Fruit fly (Drosophila melanogaster) whole organism: ENCODE measurements around the gene Rad23.
"Not testable (repeated sequence)": the region's sequence is repeated elsewhere in the genome, so short reads cannot be mapped to it uniquely, and the experiment has no call there.

Experiments
- CG8478 ChIP-seq: fragments of >200 bp; optimal IDR thresholded peaks from 2 replicates; lab custom pipeline; 2018; ENCODE audit warnings: inconsistent platforms
- Dll ChIP-seq: fragments of >200 bp; optimal IDR thresholded peaks from 2 replicates; lab custom pipeline; 2017
- EcR ChIP-seq, 2 experiments: fragments of >200 bp; optimal IDR thresholded peaks; 2 replicates each; lab custom pipeline; 2017; ENCODE audit warnings: missing biosample characterization in 2 of 2, missing genetic modification characterization in 2 of 2, missing genetic modification reagents in 2 of 2
- pan ChIP-seq: fragments of >200 bp; optimal IDR thresholded peaks from 2 replicates; lab custom pipeline; 2017
- psq ChIP-seq: fragments of >200 bp; optimal IDR thresholded peaks from 2 replicates; lab custom pipeline; 2017
- usp ChIP-seq: fragments of >200 bp; optimal IDR thresholded peaks from 2 replicates; lab custom pipeline; 2017; ENCODE audit warnings: missing biosample characterization, missing genetic modification characterization, mixed read lengths

Rad23 gene

DNA sequence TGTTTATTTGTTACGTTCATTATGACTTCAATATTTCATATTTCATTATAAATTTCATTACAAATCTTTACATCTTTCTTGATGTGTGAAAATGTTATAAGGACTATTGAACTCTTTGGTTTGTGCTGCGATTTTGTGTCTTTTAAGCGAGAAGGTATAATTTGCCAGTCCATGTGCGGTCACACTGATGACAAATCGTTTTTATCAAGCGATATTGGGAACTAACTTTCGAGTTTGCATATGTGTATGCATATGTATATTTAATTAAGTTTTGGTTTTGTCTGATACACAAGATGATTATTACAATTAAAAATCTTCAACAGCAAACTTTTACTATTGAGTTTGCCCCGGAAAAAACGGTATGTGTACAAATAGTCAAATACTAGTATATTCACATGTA lies at the start of gene Rad23:
Gene Rad23 (plus strand): TSS at position 163 of the 400 bp plus-strand sequence.
- TF ChIP-seq EcR (GFP tag; optimal IDR thresholded peaks at IDR 0.05; lab: Kevin White, UChicago) (no peak), Dll (lab: Kevin White, UChicago) (no peak), CG8478 (lab: Kevin White, UChicago) (no peak), pan (lab: Kevin White, UChicago) (no peak), usp (GFP tag; lab: Kevin White, UChicago) (no peak), psq (no peak)

DNA sequence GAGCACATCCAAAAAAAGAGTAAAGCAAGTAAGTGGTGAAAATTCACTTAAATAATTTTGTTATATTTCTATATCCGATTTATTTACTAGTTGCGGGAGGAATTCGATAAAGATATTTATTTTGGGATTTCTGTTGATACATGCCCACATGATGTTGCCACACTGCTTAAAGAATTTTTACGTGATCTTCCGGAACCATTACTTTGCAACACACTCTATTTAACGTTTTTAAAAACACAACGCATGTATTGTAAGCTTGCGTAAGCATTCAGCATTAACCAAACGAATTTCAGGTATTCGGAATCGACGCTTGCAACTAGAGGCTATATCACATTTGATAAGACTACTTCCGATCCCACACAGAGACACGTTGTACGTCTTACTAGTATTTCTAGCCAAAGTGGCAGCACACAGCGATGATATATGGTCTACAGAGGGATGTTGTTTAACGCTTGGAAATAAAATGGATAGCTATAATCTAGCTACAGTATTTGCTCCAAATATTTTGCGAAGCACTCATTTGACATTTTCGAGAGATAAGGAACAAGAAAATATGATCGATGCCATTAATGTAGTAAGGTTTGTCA lies 46.3 kb upstream of the Rad23 start:
- no peak for TF ChIP-seq Dll (lab: Kevin White, UChicago)
- TF ChIP-seq CG8478 (lab: Kevin White, UChicago) = no peak
- no peak for TF ChIP-seq pan (lab: Kevin White, UChicago)
- TF ChIP-seq EcR (GFP tag; optimal IDR thresholded peaks at IDR 0.05; lab: Kevin White, UChicago) = no peak

DNA sequence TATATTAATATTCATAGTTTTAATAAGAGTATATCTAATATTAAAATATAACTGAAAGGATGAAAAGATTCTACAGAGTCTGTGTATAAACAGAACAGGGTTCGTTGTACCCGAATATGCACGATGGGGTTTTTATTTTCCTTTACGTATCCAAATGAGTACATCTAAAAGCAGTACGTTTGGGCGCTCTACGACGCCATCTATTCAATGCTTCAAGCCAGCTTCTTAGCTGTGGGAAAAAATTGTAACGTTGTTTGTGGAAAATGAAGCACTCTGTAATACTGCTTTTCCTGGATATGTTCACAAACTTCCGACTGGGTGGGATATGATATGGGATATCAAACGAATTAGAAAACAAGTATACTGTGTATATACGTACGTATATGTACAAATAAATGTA lies 33.2 kb upstream of the Rad23 start:
- TF ChIP-seq EcR (GFP tag; optimal IDR thresholded peaks at IDR 0.05; lab: Kevin White, UChicago) = no peak
- no peak for TF ChIP-seq psq
- TF ChIP-seq usp (GFP tag; lab: Kevin White, UChicago) = no peak
- no peak for TF ChIP-seq pan (lab: Kevin White, UChicago)
- no peak for TF ChIP-seq Dll (lab: Kevin White, UChicago)
- no peak for TF ChIP-seq CG8478 (lab: Kevin White, UChicago)

DNA sequence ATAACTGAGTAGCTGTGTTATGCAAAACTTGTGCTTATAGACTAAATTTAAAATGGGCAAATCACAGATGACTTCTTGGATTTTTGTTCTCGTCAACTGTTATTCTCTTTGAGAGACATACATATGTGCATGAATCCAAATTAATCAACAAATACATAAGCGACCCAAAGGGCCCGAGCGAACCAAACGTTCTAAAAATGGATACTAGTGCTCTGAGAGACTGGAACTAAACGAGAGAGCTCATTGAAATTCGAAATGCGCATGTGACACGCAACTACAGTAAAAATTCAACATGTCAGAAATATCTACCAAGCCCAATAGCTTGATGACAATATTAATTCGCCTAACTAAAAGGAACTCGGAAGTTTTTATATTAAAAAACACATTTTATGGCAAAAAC lies 31.6 kb upstream of the Rad23 start, which contains the start of gene NfI:
Gene NfI (minus strand): TSS at position 45 of the 400 bp plus-strand sequence.
- TF ChIP-seq usp (GFP tag; lab: Kevin White, UChicago) (no peak), psq (no peak), pan (lab: Kevin White, UChicago) (no peak), EcR (GFP tag; optimal IDR thresholded peaks at IDR 0.05; lab: Kevin White, UChicago) (no peak), CG8478 (lab: Kevin White, UChicago) (no peak), Dll (lab: Kevin White, UChicago) (no peak)

DNA sequence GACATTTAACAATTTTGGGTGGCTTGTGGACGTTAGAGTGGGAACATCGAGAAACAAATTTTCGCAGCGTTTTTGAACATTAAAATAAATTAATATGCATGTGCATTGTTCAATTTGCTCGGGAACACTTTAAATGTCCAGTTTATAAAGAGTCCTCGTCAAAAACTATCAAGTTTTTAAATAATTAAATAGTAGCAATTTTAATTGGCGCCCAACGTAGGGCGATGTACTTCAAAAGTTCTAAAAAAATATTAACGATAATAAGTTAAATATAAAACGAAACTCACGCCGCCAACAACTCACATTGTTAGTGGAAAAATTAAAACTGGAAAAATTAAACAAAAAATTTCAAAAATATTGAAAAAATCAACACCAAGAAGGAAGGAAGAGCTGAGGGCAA lies 15.5 kb upstream of the Rad23 start:
- TF ChIP-seq CG8478 (lab: Kevin White, UChicago) = no peak
- no peak for TF ChIP-seq Dll (lab: Kevin White, UChicago)
- no peak for TF ChIP-seq EcR (GFP tag; optimal IDR thresholded peaks at IDR 0.05; lab: Kevin White, UChicago)
- no peak for TF ChIP-seq psq
- TF ChIP-seq usp (GFP tag; lab: Kevin White, UChicago) = no peak

DNA sequence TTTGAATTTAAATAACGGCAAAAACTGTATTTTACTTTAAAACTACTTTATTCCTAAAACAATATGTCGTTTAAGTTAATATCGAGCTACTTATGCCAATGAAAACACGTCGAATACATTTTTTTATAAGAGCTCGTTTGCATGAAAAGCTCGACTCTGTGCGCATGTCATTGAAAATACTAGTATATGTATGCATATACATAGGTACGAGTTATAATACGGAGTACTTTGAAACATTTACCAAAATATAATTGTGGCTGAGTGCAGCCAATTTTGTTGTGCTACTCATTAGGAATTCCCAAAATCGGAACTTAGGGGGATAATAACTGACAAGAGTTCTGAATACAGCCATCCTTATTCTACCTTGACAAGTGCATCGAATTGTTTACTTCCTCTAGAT lies 2.2 kb upstream of the Rad23 start:
- TF ChIP-seq pan (lab: Kevin White, UChicago) (no peak), EcR (GFP tag; optimal IDR thresholded peaks at IDR 0.05; lab: Kevin White, UChicago) (no peak), usp (GFP tag; lab: Kevin White, UChicago) (no peak), CG8478 (lab: Kevin White, UChicago) (no peak), psq (no peak), Dll (lab: Kevin White, UChicago) (no peak)

DNA sequence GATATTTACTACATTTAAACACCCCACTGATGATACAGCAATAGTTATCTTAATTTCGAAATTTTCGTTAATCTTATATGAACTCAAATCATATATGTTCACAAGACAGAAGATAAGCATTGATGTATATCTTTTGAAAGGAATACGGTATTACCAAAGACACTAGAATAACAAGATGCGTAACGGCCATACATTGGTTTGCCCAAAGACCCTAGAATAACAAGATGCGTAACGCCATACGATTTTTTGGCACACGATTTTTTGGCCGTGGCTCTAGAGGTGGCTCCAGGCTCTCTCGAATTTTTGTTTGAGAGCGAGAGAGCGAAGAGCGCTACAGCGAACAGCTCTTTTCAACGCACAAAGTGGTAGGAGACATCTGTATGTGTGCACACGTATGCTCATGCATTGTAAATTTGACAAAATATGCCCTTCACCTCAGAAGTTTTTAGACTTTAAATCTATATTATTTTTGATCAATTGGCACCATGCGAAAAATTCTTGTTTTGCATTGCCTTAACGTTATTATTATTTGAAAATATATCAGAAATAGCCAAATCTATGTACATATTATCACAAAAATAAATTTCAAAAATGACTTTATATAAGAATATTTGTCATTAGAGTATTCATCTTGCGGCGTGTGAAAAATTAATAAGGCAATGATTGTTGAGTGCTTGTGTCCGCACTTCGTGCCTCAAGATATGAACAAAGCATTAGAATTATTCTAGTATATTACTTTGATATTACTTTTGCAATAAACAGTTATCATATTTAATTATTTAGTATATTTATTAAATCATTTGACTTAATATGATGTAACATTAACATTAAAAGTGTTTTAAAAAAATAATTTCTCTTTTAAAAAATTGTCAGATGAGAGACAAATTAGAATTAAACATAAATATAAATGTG lies 1.2 kb upstream of the Rad23 start, which contains the start of gene Syt7:
Gene Syt7 (minus strand): TSS at position 51 of the 912 bp plus-strand sequence.
- not testable (repeated sequence) for TF ChIP-seq EcR (GFP tag; optimal IDR thresholded peaks at IDR 0.05; lab: Kevin White, UChicago); Dll (lab: Kevin White, UChicago); pan (lab: Kevin White, UChicago)

DNA sequence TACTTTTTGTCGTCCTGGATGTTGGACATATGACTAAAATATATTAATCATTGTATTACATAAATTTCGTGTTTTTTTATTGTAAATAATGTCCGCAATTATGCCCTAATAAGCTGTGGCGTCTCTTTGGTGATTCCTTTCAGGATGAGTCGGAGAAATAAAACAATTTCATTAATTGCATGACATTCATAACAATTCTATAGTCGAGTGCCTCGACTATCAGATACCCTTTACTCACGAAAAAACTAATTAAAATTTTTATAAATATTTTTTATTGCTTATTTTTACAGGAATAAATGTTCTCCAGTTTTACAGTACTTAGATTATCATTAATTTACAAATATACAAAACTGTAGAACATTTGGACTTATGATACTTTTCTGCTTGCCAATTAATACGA lies 2.8 kb downstream of the Rad23 start:
- no peak for TF ChIP-seq psq
- no peak for TF ChIP-seq EcR (GFP tag; optimal IDR thresholded peaks at IDR 0.05; lab: Kevin White, UChicago)
- no peak for TF ChIP-seq Dll (lab: Kevin White, UChicago)
- no peak for TF ChIP-seq CG8478 (lab: Kevin White, UChicago)
- no peak for TF ChIP-seq pan (lab: Kevin White, UChicago)
- TF ChIP-seq usp (GFP tag; lab: Kevin White, UChicago) = no peak

DNA sequence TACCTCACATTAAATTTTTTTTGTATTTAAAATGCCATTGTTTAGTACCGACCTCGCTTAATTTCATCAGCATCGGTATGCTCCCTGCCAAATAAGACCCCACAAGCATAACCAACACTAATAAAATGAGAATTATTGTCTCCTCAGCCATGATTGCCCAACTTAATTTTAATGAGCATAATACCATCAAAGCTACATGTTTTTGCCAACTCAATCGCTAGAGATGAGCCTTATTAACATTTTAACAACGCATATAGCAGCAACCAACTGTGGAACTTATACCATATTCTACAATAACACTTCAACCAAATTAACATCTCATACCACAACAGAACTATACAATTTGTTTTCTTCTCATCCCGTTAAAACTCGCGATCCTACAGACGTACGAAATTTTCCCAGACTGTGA lies 5.8 kb downstream of the Rad23 start, which contains the start of gene Zip102B:
Gene Zip102B (minus strand): TSS at position 392 of the 409 bp plus-strand sequence.
- no peak for TF ChIP-seq EcR (GFP tag; optimal IDR thresholded peaks at IDR 0.05; lab: Kevin White, UChicago)

DNA sequence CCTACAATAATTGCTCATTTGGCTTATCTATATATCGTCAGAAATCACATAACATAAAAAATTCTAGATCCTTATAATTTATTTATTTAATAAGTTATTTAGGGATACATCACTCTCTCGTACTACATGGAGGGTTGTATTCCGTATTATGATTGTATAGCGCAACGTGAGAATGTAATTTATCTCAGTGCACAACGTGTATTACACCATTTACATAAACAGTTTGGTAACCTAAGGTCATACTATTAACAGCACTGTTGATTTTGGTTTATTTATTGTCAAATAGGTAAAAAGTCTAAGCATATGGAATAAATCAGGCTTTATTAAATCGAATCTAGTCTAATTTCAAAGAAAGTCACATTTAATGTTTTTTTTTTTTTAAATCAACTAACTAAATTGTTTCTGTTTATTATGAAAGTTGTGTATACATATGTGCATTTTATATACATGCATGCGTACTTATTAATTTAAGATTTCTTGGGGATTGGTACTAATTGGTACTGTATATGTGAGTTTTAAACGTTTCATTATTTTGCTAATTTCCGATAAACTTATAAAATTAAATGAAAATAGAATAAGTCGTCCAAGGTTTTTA lies 6.9 kb downstream of the Rad23 start, which contains the start of gene Rnf11:
Gene Rnf11 (plus strand): TSS at position 252 of the 595 bp plus-strand sequence.
- TF ChIP-seq pan (lab: Kevin White, UChicago) (no peak), CG8478 (lab: Kevin White, UChicago) (no peak), usp (GFP tag; lab: Kevin White, UChicago) (no peak), psq (no peak), EcR (GFP tag; optimal IDR thresholded peaks at IDR 0.05; lab: Kevin White, UChicago) (no peak), Dll (lab: Kevin White, UChicago) (no peak)

DNA sequence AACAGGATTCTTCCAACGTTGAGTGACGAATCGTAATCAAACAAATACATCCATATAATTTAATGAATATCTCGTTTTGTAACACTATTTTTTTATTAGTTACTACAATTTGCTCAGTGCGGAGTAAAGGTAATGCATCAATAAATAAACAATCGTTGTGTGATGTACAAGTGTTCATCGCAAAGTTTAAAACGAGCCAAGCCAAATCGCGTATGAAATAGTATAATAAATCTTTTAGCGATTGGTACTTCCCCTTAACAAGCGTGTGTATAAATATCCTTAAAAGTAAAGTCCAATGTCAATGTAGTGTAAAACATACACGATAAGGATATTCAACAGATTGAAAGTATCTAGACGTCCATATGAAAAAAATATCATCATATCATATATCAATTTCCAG lies 7.4 kb downstream of the Rad23 start:
- TF ChIP-seq psq (no peak), CG8478 (lab: Kevin White, UChicago) (no peak), pan (lab: Kevin White, UChicago) (no peak), EcR (GFP tag; optimal IDR thresholded peaks at IDR 0.05; lab: Kevin White, UChicago) (no peak), Dll (lab: Kevin White, UChicago) (no peak), usp (GFP tag; lab: Kevin White, UChicago) (no peak)
